Fruit fly (Drosophila melanogaster): Measurements from ENCODE around the gene CG15739.

Gene CG15739

dm6 chrX:11857522-11858438 lies 15.3 kb upstream of the CG15739 start (continued):
- TF ChIP-seq sisA (GFP tag; IDR thresholded peaks at IDR 0.05) (peak; percentile 71), dan (GFP tag; IDR thresholded peaks at IDR 0.05) (no peak), CG10654 (GFP tag; optimal IDR thresholded peaks at IDR 0.05) (peak; percentile 34), CG11398 (GFP tag; optimal IDR thresholded peaks at IDR 0.05) (no peak), otp (GFP tag; IDR thresholded peaks at IDR 0.05) (peak; percentile 90), CG2678 (tag; optimal IDR thresholded peaks at IDR 0.05) (peak; percentile 86), CG17568 (GFP tag; optimal IDR thresholded peaks at IDR 0.05) (no peak), CG10267 (tag; optimal IDR thresholded peaks at IDR 0.05) (peak; percentile 51), cas (GFP tag; IDR thresholded peaks at IDR 0.05) (0 out of 2 replicates have a peak, but pooled peaks have one; percentile 59), CG17385 (GFP tag; optimal IDR thresholded peaks at IDR 0.05) (peak; percentile 70), pfk (GFP tag; optimal IDR thresholded peaks at IDR 0.05) (no peak), Lhr (GFP tag; optimal IDR thresholded peaks at IDR 0.05) (peak; percentile 42), CG11695 (GFP tag; IDR thresholded peaks at IDR 0.05) (peak; percentile 81), Hr3 (GFP tag; optimal IDR thresholded peaks at IDR 0.05) (peak; percentile 22), MBD-R2 (GFP tag; IDR thresholded peaks at IDR 0.05) (no peak), CG17328 (GFP tag; IDR thresholded peaks at IDR 0.05) (peak; percentile 72), CG10462 (GFP tag; optimal IDR thresholded peaks at IDR 0.05) (peak; percentile 34), CG12219 (GFP tag; optimal IDR thresholded peaks at IDR 0.05) (peak; percentile 69), Hr78 (GFP tag; optimal IDR thresholded peaks at IDR 0.05) (peak in 1 of 2 experiments; percentile 72), al (GFP tag; IDR thresholded peaks at IDR 0.05) (0 out of 2 replicates have a peak, but pooled peaks have one; percentile 30), CG11504 (tag; optimal IDR thresholded peaks at IDR 0.05) (peak; percentile 89), corto (GFP tag; optimal IDR thresholded peaks at IDR 0.05) (peak; percentile 41), slp2 (GFP tag; optimal IDR thresholded peaks at IDR 0.05) (peak; percentile 77), rib (GFP tag; IDR thresholded peaks at IDR 0.05) (peak; percentile 51; the same call in 1 of the 2 replicates), D (optimal IDR thresholded peaks at IDR 0.05) (no peak), D (GFP tag; optimal IDR thresholded peaks at IDR 0.05) (peak; percentile 73), ab (GFP tag; optimal IDR thresholded peaks at IDR 0.05) (no peak), Xbp1 (GFP tag; optimal IDR thresholded peaks at IDR 0.05) (peak; percentile 62), NfI (GFP tag; optimal IDR thresholded peaks at IDR 0.05) (peak; percentile 60), BEAF-32 (GFP tag; optimal IDR thresholded peaks at IDR 0.05) (no peak), CG15601 (tag; optimal IDR thresholded peaks at IDR 0.05) (peak; percentile 87), CG17829 (tag; optimal IDR thresholded peaks at IDR 0.05) (peak; percentile 93), Xrp1 (GFP tag; IDR thresholded peaks at IDR 0.05) (peak; percentile 91), CG18476 (GFP tag; optimal IDR thresholded peaks at IDR 0.05) (peak; percentile 9), dpn (GFP tag; optimal IDR thresholded peaks at IDR 0.05) (peak; percentile 62 to 79), run (tag; optimal IDR thresholded peaks at IDR 0.05) (peak; percentile 10), MTF-1 (GFP tag; optimal IDR thresholded peaks at IDR 0.05; ENCODE audit: borderline replicate concordance) (peak; percentile 46), Hr51 (GFP tag; optimal IDR thresholded peaks at IDR 0.05) (peak in 1 of 2 experiments; percentile 81), CG8388 (GFP tag; optimal IDR thresholded peaks at IDR 0.05) (peak; percentile 71), unc-4 (GFP tag; IDR thresholded peaks at IDR 0.05; ENCODE audit: partially characterized antibody) (no peak), lola (GFP tag; optimal IDR thresholded peaks at IDR 0.05) (peak in 1 of 3 experiments; percentile 67), danr (GFP tag; IDR thresholded peaks at IDR 0.05) (peak; percentile 75), CG11560 (tag; IDR thresholded peaks at IDR 0.05) (peak; percentile 49; the same call in 2 of the 3 replicates), Oli (tag; optimal IDR thresholded peaks at IDR 0.05) (peak; percentile 71), E2f2 (GFP tag; IDR thresholded peaks at IDR 0.05) (peak; percentile 57; the same call in 1 of the 2 replicates), bab2 (GFP tag; optimal IDR thresholded peaks at IDR 0.05) (peak; percentile 79), CG6813 (GFP tag; optimal IDR thresholded peaks at IDR 0.05) (peak; percentile 26)

All from whole organism, embryonic.